Fruit fly (Drosophila melanogaster): Measurements from ENCODE around the gene t-cup.
A peak's percentile ranks its signal among the peaks of the same experiment; 100 is the strongest.

t-cup gene

dm6 chr2L:12487311-12487710 is 9.8 kb downstream of the t-cup start (continued):
- TF ChIP-seq CG14014 (GFP tag; IDR thresholded peaks at IDR 0.05) (no peak; the same call in 1 of the 2 replicates), grau (tag; optimal IDR thresholded peaks at IDR 0.05) (peak; percentile 2), bbx (GFP tag; IDR thresholded peaks at IDR 0.05; ENCODE audit: partially characterized antibody) (no peak), CG10979 (tag; optimal IDR thresholded peaks at IDR 0.05) (peak; percentile 26), eve (GFP tag; optimal IDR thresholded peaks at IDR 0.05) (no peak), H15 (GFP tag; IDR thresholded peaks at IDR 0.05) (no peak), C15 (GFP tag; IDR thresholded peaks at IDR 0.05) (no peak), CG42726 (GFP tag; IDR thresholded peaks at IDR 0.05; ENCODE audit: partially characterized antibody) (no peak), CG2202 (tag; optimal IDR thresholded peaks at IDR 0.05) (peak; percentile 71), CG17186 (GFP tag; optimal IDR thresholded peaks at IDR 0.05) (no peak), vvl (GFP tag; IDR thresholded peaks at IDR 0.05) (peak; percentile 38; the same call in 1 of the 2 replicates), Eip74EF (GFP tag; optimal IDR thresholded peaks at IDR 0.05) (peak in 1 of 2 experiments; percentile 38), Lim3 (GFP tag; IDR thresholded peaks at IDR 0.05) (no peak), Kr (GFP tag; optimal IDR thresholded peaks at IDR 0.05) (peak; percentile 9), CG11085 (GFP tag; IDR thresholded peaks at IDR 0.05) (no peak), slbo (GFP tag; IDR thresholded peaks at IDR 0.05) (no peak), zfh2 (GFP tag; optimal IDR thresholded peaks at IDR 0.05) (no peak), gro (GFP tag; optimal IDR thresholded peaks at IDR 0.05) (no peak), fd3F (GFP tag; optimal IDR thresholded peaks at IDR 0.05) (no peak), Opbp (GFP tag; IDR thresholded peaks at IDR 0.05; ENCODE audit: partially characterized antibody) (no peak), usp (GFP tag; optimal IDR thresholded peaks at IDR 0.05) (no peak), gcm (GFP tag; optimal IDR thresholded peaks at IDR 0.05) (peak; percentile 42), CG7745 (tag; optimal IDR thresholded peaks at IDR 0.05) (peak; percentile 28), CG10462 (GFP tag; optimal IDR thresholded peaks at IDR 0.05) (peak; percentile 16), Xbp1 (GFP tag; optimal IDR thresholded peaks at IDR 0.05) (no peak), Oaz (GFP tag; IDR thresholded peaks at IDR 0.05) (no peak), sug (tag; optimal IDR thresholded peaks at IDR 0.05) (no peak), sim (GFP tag; IDR thresholded peaks at IDR 0.05) (no peak), bigmax (GFP tag; optimal IDR thresholded peaks at IDR 0.05) (no peak), CG15479 (GFP tag; optimal IDR thresholded peaks at IDR 0.05) (no peak), Hr3 (GFP tag; optimal IDR thresholded peaks at IDR 0.05) (no peak), CG16813 (GFP tag; IDR thresholded peaks at IDR 0.05; ENCODE audit: partially characterized antibody) (no peak), CG17612 (GFP tag; IDR thresholded peaks at IDR 0.05) (no peak), CG1233 (GFP tag; optimal IDR thresholded peaks at IDR 0.05) (peak; percentile 67), CG10321 (GFP tag; IDR thresholded peaks at IDR 0.05) (no peak), chinmo (GFP tag; IDR thresholded peaks at IDR 0.05; ENCODE audit: partially characterized antibody) (no peak), ci (GFP tag; IDR thresholded peaks at IDR 0.05) (peak; percentile 76), ro (GFP tag; IDR thresholded peaks at IDR 0.05) (no peak), CG12236 (GFP tag; optimal IDR thresholded peaks at IDR 0.05) (no peak), CG31441 (GFP tag; IDR thresholded peaks at IDR 0.05) (peak; percentile 19; the same call in 1 of the 2 replicates), fd102C (GFP tag; optimal IDR thresholded peaks at IDR 0.05) (peak; percentile 47), bcd (GFP tag; optimal IDR thresholded peaks at IDR 0.05) (no peak), Neu2 (GFP tag; optimal IDR thresholded peaks at IDR 0.05; ENCODE audit: borderline replicate concordance) (no peak), Sin3A (optimal IDR thresholded peaks at IDR 0.05) (no peak), CHES-1-like (GFP tag; optimal IDR thresholded peaks at IDR 0.05) (no peak), sima (GFP tag; optimal IDR thresholded peaks at IDR 0.05) (no peak), HLH3B (GFP tag; IDR thresholded peaks at IDR 0.05) (peak; percentile 38; the same call in 1 of the 2 replicates), ems (GFP tag; optimal IDR thresholded peaks at IDR 0.05) (no peak), CG17359 (tag; optimal IDR thresholded peaks at IDR 0.05) (peak; percentile 12), CG13894 (tag; optimal IDR thresholded peaks at IDR 0.05) (no peak), CG6689 (GFP tag; IDR thresholded peaks at IDR 0.05) (no peak), CG6175 (GFP tag; IDR thresholded peaks at IDR 0.05) (no peak)
